Fruit fly (Drosophila melanogaster) S2 (cell line): ENCODE measurements around the gene Spps.

Experiments
- CG8478 ChIP-seq: fragments of >200 bp; optimal IDR thresholded peaks from 2 replicates; lab custom pipeline; 2018
- CTCF ChIP-seq, 2 experiments: fragments of >200 bp; optimal IDR thresholded peaks; 2 replicates each; lab custom pipeline; 2018

DNA sequence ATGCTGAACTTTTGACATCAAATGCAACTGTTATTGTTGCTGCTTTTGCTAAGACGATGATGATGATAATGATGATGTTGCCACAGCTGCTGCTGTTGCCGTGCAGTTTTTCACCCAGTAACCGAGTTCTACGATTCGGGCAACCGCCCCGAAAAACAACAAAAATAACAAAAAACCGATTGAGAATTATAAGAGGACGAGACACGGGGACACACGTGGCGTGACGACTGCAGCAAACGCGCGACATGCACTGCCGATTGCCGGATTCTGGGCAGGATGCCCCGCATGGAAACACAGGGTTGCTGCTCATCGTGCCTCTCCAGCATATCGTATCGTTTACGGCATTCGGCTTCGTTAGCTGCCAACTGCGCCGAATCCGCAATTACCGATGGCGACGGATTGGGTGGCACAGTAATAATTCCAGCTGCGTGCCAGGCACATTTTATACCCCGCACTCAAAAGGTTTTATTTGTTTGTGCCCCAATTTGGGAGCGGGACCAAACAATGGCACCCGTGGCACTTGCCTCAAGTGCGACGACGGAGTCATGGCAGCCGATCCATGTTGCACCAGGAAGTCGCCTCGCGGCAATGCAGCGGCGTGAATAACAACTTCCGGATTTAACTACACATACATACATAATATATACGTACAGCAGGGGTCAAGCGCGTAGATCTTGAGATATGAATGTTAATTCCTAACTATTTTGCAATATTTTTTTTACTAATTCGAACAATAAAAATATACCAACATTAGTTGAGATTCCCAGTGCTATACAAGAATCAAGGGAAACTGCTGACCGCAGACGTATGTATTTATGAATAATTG is 37.1 kb upstream of the Spps start:
- TF ChIP-seq CTCF (optimal IDR thresholded peaks at IDR 0.05; lab: Kevin White, UChicago) (no peak), CG8478 (lab: Kevin White, UChicago) (no peak)
